Worm (Caenorhabditis elegans) whole organism, young adult: ENCODE measurements around the gene sec-20.

Source experiments
- ceh-40 ChIP-seq: fragments of 200-800 bp; sonication (Bioruptor generic); IDR thresholded peaks from 2 replicates; pipeline ENCODE4 v1.3.6; 2022; ENCODE audit warnings: missing genetic modification characterization, missing compliant biosample characterization
- nhr-120 ChIP-seq: fragments of 200-800 bp; sonication (Bioruptor generic); IDR thresholded peaks from 2 replicates; pipeline ENCODE4 v1.3.6; 2022; ENCODE audit warnings: missing genetic modification characterization, missing compliant biosample characterization
- sptf-2 ChIP-seq: fragments of 200-800 bp; sonication (Bioruptor generic); optimal IDR thresholded peaks from 2 replicates; lab custom pipeline; 2018; ENCODE audit warnings: mild to moderate bottlenecking, missing genetic modification characterization, missing compliant biosample characterization

DNA sequence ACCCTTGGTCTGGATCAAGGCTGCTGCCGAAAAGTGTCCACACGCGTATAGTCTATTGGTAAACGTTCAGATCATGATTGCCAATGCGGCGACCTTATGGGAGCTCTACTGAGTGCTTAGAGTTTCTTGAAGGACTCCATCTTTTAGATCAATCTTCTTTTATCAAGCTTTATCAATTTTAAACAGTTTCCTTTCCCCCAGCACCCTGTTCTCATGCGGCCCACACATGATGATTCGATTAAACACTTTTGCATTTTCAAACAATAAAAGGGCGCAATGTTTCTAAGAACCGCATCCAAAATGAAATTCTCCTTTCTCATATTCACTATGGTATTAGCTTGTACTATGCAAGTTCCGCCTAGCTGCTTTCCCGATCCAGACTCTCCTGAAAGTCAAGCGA, 26.5 kb upstream of the sec-20 start, which contains the start of gene F40G9.7:
- TF ChIP-seq sptf-2 (GFP tag; lab: Kevin White, UChicago), result no peak
- TF ChIP-seq ceh-40 (GFP tag; lab: Robert Waterston, UW), result no peak
- no peak for TF ChIP-seq nhr-120 (GFP tag; lab: Robert Waterston, UW)
